Worm (Caenorhabditis elegans) whole organism, midembryonic: Measurements from ENCODE around the gene F54A3.2.
"Not testable (repeated sequence)": the region's sequence is repeated elsewhere in the genome, so short reads cannot be mapped to it uniquely, and the experiment has no call there.

Source experiments
- T22C8.4 ChIP-seq: fragments of 200-800 bp; sonication (Bioruptor generic); IDR thresholded peaks from 2 replicates; pipeline ENCODE4 v1.3.6; 2022; ENCODE audit warnings: missing genetic modification characterization, missing compliant biosample characterization
- cog-1 ChIP-seq: sonication (generic microtip); optimal IDR thresholded peaks from 2 replicates; lab custom pipeline; 2016; ENCODE audit warnings: missing genetic modification characterization, missing compliant biosample characterization
- flt-1 ChIP-seq: fragments of 200-800 bp; sonication (Bioruptor generic); IDR thresholded peaks from 2 replicates; pipeline ENCODE4 v1.3.6; 2022; ENCODE audit warnings: missing genetic modification characterization, missing compliant biosample characterization
- klf-2 ChIP-seq: fragments of 200-800 bp; sonication (Bioruptor generic); conservative IDR thresholded peaks from 2 replicates; pipeline ENCODE4 v1.3.6; 2022; ENCODE audit warnings: missing genetic modification reagents, missing genetic modification characterization, missing compliant biosample characterization
- med-1 ChIP-seq: sonication (generic microtip); optimal IDR thresholded peaks from 2 replicates; lab custom pipeline; 2017; ENCODE audit warnings: missing genetic modification characterization, mild to moderate bottlenecking, missing compliant biosample characterization, antibody characterized with exemption, missing genetic modification reagents; ENCODE audit not compliant: insufficient read depth
- ref-1 ChIP-seq: fragments of 200-800 bp; sonication (Bioruptor generic); conservative IDR thresholded peaks from 2 replicates; pipeline ENCODE4 v1.3.6; 2022; ENCODE audit warnings: missing genetic modification reagents, missing genetic modification characterization, missing compliant biosample characterization
- tab-1 ChIP-seq: fragments of 200-800 bp; sonication (Bioruptor generic); IDR thresholded peaks from 2 replicates; pipeline ENCODE4 v1.3.6; 2022; ENCODE audit warnings: missing genetic modification characterization, missing compliant biosample characterization
- ztf-23 ChIP-seq: fragments of 200-800 bp; sonication (Bioruptor generic); IDR thresholded peaks from 2 replicates; pipeline ENCODE4 v1.3.6; 2022; ENCODE audit warnings: missing genetic modification reagents, missing genetic modification characterization, missing compliant biosample characterization
- ztf-29 ChIP-seq: fragments of 200-800 bp; sonication (Bioruptor generic); IDR thresholded peaks from 2 replicates; pipeline ENCODE4 v1.3.6; 2022; ENCODE audit warnings: missing genetic modification reagents, missing genetic modification characterization, missing compliant biosample characterization

The F54A3.2 gene

DNA sequence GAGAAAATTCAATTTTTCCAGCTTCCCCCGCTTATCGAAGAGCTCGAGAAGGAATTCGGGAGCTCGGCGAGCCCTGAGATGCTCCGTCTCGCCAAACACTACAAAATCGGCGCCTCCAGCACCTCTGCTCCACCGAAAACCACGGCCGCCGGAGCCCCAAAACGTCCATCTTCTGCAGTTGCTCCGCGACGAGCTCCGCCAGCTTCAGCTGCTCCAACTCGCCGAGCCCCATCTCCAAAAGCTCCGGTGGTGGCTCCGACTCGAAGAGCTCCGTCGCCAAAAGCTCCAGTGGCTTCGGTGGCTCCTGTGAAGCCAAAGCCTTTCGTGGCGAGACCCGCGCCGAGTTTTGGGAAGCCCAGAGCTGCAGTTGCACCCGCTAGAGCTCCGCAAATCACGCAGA, 8.2 kb downstream of the F54A3.2 start:
- TF ChIP-seq ref-1 (GFP tag; lab: Robert Waterston, UW) = peak; percentile 30; the same call in 1 of the 2 replicates
- TF ChIP-seq cog-1 (tag; lab: Kevin White, UChicago) = no peak

DNA sequence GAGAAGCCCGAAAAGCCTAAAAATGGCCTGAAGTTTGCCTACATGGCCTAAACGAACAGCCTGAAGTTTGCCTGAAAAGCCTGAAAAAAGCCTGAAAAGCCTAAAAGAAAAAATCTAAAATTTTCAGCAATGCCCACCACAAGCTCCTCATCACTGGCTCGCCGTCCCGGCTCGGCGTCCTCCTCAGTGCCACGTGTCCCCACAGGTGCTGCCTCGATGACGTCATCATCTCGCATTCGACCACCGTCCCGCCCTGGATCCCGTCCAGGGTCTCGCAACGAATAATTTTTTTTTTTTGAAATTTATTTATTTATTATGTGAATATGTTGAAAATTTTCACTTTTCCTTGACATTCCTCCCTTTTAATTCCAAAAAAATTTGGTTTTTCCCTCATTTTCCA, 10.2 kb downstream of the F54A3.2 start:
- TF ChIP-seq flt-1 (GFP tag; lab: Robert Waterston, UW) (no peak), cog-1 (tag; lab: Kevin White, UChicago) (no peak), ztf-29 (GFP tag; lab: Robert Waterston, UW) (no peak), ztf-23 (no peak), T22C8.4 (GFP tag; lab: Robert Waterston, UW) (no peak), tab-1 (no peak), ref-1 (GFP tag; lab: Robert Waterston, UW) (no peak), klf-2 (GFP tag; lab: Robert Waterston, UW) (no peak), med-1 (GFP tag; lab: Kevin White, UChicago) (no peak)

DNA sequence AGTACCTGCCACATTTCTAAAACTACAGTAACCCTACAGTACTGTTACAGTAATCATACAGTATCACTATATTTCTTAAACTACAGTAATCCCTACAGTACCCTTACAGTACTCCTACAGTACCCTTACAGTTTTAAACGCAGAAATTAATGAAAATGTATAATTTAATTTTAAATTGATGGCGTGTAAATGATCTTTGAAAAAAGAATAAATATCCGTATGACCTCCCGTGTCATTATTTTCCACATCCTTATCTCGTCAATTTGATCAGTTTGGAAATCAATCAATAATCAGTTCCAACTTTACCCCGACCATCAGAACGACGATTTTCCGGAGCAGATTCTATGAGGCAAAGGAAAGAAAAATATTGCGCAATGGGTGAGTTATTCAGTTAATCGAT, 11.4 kb downstream of the F54A3.2 start, which contains the start of gene K09F6.3:
TSS of gene K09F6.3 (plus strand) at position 301 of the 400 bp plus-strand sequence.
- TF ChIP-seq ref-1 (GFP tag; lab: Robert Waterston, UW); med-1 (GFP tag; lab: Kevin White, UChicago); flt-1 (GFP tag; lab: Robert Waterston, UW): not testable (repeated sequence)

DNA sequence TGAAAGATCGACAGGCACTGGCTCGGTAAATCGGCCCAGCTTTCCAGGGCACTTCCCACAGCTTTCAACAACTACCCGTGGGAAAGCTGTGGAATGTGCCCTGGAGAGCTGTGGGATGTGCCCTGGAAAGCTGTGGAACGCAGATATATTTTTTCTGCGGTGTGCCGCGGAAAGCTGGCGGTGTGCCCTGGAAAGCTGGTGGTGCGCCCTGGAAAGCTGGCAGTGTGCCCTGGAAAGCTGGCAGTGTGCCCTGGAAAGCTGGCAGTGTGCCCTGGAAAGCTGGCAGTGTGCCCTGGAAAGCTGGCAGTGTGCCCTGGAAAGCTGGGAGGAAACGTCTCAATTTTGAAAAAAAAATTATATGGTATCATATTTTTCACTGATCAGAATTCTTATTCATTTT, 30.3 kb downstream of the F54A3.2 start:
- TF ChIP-seq flt-1 (GFP tag; lab: Robert Waterston, UW) (no peak), klf-2 (GFP tag; lab: Robert Waterston, UW) (no peak), tab-1 (no peak), ztf-23 (no peak), T22C8.4 (GFP tag; lab: Robert Waterston, UW) (no peak)

DNA sequence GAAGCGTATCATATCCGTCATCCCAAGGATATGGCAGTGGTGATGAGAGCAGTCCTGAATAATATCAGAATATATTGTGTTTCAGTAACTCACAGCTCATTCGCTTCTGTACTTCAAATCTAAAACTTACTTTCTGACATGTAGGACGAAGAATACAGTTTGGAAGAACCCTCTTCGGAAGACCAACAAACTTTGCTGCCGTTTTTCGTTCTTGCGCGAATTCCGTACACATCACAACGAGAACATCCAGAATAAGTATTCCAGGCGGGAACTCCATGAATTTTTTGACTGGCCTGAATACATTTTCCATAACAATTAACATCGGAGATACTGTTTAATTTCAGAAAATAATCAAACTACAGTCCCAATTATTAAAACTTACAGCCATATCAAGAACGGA, 34.0 kb downstream of the F54A3.2 start, which contains the start of gene K09F6.15:
TSS of gene K09F6.15 (minus strand) at position 101 of the 400 bp plus-strand sequence.
- TF ChIP-seq ztf-29 (GFP tag; lab: Robert Waterston, UW) = no peak
- no peak for TF ChIP-seq ztf-23
- TF ChIP-seq flt-1 (GFP tag; lab: Robert Waterston, UW) = no peak
- no peak for TF ChIP-seq med-1 (GFP tag; lab: Kevin White, UChicago)
- TF ChIP-seq ref-1 (GFP tag; lab: Robert Waterston, UW) = no peak
- TF ChIP-seq tab-1 = no peak
- TF ChIP-seq T22C8.4 (GFP tag; lab: Robert Waterston, UW) = no peak
- no peak for TF ChIP-seq cog-1 (tag; lab: Kevin White, UChicago)
- TF ChIP-seq klf-2 (GFP tag; lab: Robert Waterston, UW) = no peak

DNA sequence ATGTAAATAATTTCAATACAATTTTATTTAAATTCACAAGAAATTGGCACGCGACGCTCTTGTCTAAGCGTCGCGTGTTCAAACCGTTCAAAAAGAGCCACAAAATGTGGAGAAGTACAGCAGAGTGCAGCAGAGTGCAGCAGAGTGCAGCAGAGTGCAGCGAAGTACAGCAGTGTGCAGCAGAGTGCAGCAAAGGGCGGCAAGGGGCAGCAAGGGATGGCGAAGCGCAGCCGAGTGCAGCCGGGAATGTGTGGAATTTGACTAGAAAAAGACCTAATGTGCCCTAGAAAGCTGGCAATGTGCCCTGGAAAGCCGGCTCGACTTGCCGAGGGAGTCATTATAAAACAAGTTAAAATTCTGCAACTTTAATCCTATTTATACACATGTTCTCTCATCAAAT, 35.8 kb downstream of the F54A3.2 start, which contains the start of gene K09F6.6:
TSS of gene K09F6.6 (minus strand) at position 43 of the 400 bp plus-strand sequence.
- TF ChIP-seq flt-1 (GFP tag; lab: Robert Waterston, UW) = no peak

DNA sequence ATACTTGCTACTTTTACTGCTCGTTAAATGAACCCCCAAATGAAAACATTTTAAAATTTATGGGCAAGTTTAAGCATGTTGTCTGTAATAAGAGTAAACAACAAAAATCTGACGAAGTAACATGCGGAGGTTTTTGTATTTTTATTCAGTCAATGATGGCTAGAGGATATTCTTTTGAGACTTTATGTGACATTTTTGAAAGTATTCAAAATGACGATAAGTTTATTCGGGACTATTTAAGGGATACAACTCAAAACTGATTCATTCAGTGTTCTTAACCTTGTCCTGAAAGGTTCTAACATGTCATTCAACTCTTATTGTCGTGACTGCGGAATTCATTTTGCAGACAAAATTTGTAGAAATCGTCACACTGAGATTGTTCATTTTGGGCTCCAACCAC, 36.4 kb downstream of the F54A3.2 start, which contains the start of gene K09F6.11:
TSS of gene K09F6.11 (plus strand) at position 301 of the 400 bp plus-strand sequence.
- no peak for TF ChIP-seq ztf-23
- TF ChIP-seq tab-1 = no peak
- no peak for TF ChIP-seq flt-1 (GFP tag; lab: Robert Waterston, UW)
- TF ChIP-seq cog-1 (tag; lab: Kevin White, UChicago) = no peak
- no peak for TF ChIP-seq T22C8.4 (GFP tag; lab: Robert Waterston, UW)
- no peak for TF ChIP-seq ztf-29 (GFP tag; lab: Robert Waterston, UW)
- TF ChIP-seq ref-1 (GFP tag; lab: Robert Waterston, UW) = no peak
- no peak for TF ChIP-seq klf-2 (GFP tag; lab: Robert Waterston, UW)

ce11 chrII:2282599-2282998, 39.2 kb downstream of the F54A3.2 start, which contains the start of gene K09F6.9:
Gene K09F6.9, minus strand, starts transcription at chrII:2282699.
- not testable (repeated sequence) for TF ChIP-seq flt-1 (GFP tag; lab: Robert Waterston, UW); ref-1 (GFP tag; lab: Robert Waterston, UW); tab-1

DNA sequence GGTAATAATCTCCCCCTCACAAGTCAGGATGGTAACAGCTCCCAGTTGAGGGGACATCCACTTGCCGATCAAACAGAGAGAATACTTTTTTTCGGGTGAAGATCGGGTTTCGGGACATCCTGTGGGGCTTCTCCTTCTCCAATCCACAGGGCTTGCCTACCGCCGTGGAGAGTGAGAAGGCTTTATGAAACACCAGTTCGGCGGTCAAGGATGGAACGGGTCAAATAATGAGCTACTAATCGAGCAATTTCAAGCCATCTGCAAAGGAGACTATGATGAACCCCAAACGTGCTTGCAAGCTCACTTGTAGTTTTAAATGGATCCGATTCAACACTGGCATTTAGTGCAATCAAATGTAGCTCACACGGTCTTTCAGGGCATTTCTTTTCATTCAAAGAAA, 41.3 kb downstream of the F54A3.2 start:
- no peak for TF ChIP-seq ztf-23
- TF ChIP-seq med-1 (GFP tag; lab: Kevin White, UChicago) = no peak
- no peak for TF ChIP-seq flt-1 (GFP tag; lab: Robert Waterston, UW)
- TF ChIP-seq tab-1 = no peak
- TF ChIP-seq ztf-29 (GFP tag; lab: Robert Waterston, UW) = no peak
- no peak for TF ChIP-seq cog-1 (tag; lab: Kevin White, UChicago)

DNA sequence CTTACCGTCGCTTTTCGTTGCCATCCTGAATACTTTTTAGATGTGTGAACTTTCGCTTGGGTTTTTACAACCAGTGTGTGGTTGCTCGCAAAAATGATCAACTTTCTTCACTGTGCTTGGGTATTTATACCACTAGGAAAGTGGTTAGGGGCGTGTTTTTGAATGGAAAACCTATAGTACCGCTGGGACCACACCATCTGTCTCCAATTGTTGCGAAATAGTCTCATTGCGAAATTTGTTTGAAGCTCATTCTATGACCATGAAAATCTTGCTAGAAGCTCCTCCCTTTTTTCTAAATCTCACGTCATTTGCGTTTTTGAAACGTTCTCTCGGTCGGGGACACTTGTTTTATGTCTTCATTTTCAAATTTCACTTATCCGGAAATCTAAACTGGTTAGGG, 45.4 kb downstream of the F54A3.2 start, which contains the start of the genes K09F6.10 and K09F6.13:
TSS of gene K09F6.10 (minus strand) at position 86 of the 400 bp plus-strand sequence.
TSS of gene K09F6.13 (plus strand) at position 317 of the 400 bp plus-strand sequence.
- TF ChIP-seq med-1 (GFP tag; lab: Kevin White, UChicago) (no peak), ref-1 (GFP tag; lab: Robert Waterston, UW) (no peak), ztf-23 (no peak), klf-2 (GFP tag; lab: Robert Waterston, UW) (no peak), T22C8.4 (GFP tag; lab: Robert Waterston, UW) (no peak), flt-1 (GFP tag; lab: Robert Waterston, UW) (no peak), ztf-29 (GFP tag; lab: Robert Waterston, UW) (no peak), tab-1 (no peak), cog-1 (tag; lab: Kevin White, UChicago) (no peak)
